Worm (Caenorhabditis elegans) whole organism, young adult: ENCODE measurements around the gene ZK697.14.

ENCODE experiments used
- B0019.2 ChIP-seq: fragments of 200-800 bp; sonication (Bioruptor generic); conservative IDR thresholded peaks from 2 replicates; pipeline ENCODE4 v1.3.6; 2022; ENCODE audit warnings: missing genetic modification reagents, missing genetic modification characterization, missing compliant biosample characterization
- F37B4.10 ChIP-seq: fragments of 200-800 bp; sonication (Bioruptor generic); IDR thresholded peaks from 2 replicates; pipeline ENCODE4 v1.3.6; 2022; ENCODE audit warnings: missing genetic modification characterization, missing compliant biosample characterization
- F52B5.7 ChIP-seq: sonication (generic microtip); optimal IDR thresholded peaks from 2 replicates; lab custom pipeline; 2016; ENCODE audit warnings: mild to moderate bottlenecking, missing genetic modification characterization, missing compliant biosample characterization
- F57A8.1 ChIP-seq: fragments of 200-800 bp; sonication (Bioruptor generic); optimal IDR thresholded peaks from 2 replicates; lab custom pipeline; 2018; ENCODE audit warnings: mild to moderate bottlenecking, missing genetic modification characterization, moderate library complexity, missing compliant biosample characterization
- K12H6.12 ChIP-seq: fragments of 200-800 bp; sonication (Bioruptor generic); optimal IDR thresholded peaks from 2 replicates; lab custom pipeline; 2018; ENCODE audit warnings: mild to moderate bottlenecking, missing genetic modification characterization, missing compliant biosample characterization
- Y53G8AR.9 ChIP-seq: fragments of 200-800 bp; sonication (Bioruptor generic); conservative IDR thresholded peaks from 2 replicates; pipeline ENCODE4 v1.3.6; 2022; ENCODE audit warnings: missing genetic modification reagents, missing genetic modification characterization, missing compliant biosample characterization
- Y79H2A.3 ChIP-seq: fragments of 200-800 bp; sonication (Bioruptor generic); conservative IDR thresholded peaks from 2 replicates; pipeline ENCODE4 v1.3.6; 2022; ENCODE audit warnings: missing genetic modification reagents, missing genetic modification characterization, missing compliant biosample characterization
- Y95B8A.8 ChIP-seq: fragments of 200-800 bp; sonication (Bioruptor generic); IDR thresholded peaks from 2 replicates; pipeline ENCODE4 v1.3.6; 2022; ENCODE audit warnings: missing genetic modification reagents, missing genetic modification characterization, missing compliant biosample characterization
- ama-1 ChIP-seq, 3 experiments: fragments of 150-350 bp in 1 of 3; sonication (generic microtip) in 2 of 3; optimal IDR thresholded peaks; 2 replicates each; lab custom pipeline; 2014 to 2018; ENCODE audit warnings: missing biosample characterization in 2 of 3, missing genetic modification characterization in 2 of 3, missing genetic modification reagents in 2 of 3
- aptf-3 ChIP-seq: fragments of 200-800 bp; sonication (Bioruptor generic); IDR thresholded peaks from 2 replicates; pipeline ENCODE4 v1.3.6; 2022; ENCODE audit warnings: missing genetic modification characterization, missing compliant biosample characterization
- attf-3 ChIP-seq: fragments of 200-800 bp; sonication (Bioruptor generic); conservative IDR thresholded peaks from 2 replicates; pipeline ENCODE4 v1.3.6; 2022; ENCODE audit warnings: missing genetic modification reagents, missing genetic modification characterization, missing compliant biosample characterization
- attf-6 ChIP-seq: fragments of 200-800 bp; sonication (Bioruptor generic); IDR thresholded peaks from 2 replicates; pipeline ENCODE4 v1.3.6; 2022; ENCODE audit warnings: missing genetic modification reagents, missing genetic modification characterization, missing compliant biosample characterization
- cebp-2 ChIP-seq: fragments of 200-800 bp; sonication (Bioruptor generic); IDR thresholded peaks from 2 replicates; pipeline ENCODE4 v1.3.6; 2022; ENCODE audit warnings: missing genetic modification characterization, missing compliant biosample characterization
- ceh-40 ChIP-seq: fragments of 200-800 bp; sonication (Bioruptor generic); IDR thresholded peaks from 2 replicates; pipeline ENCODE4 v1.3.6; 2022; ENCODE audit warnings: missing genetic modification characterization, missing compliant biosample characterization
- ceh-79 ChIP-seq: sonication (generic microtip); optimal IDR thresholded peaks from 2 replicates; lab custom pipeline; 2017; ENCODE audit warnings: mild to moderate bottlenecking, missing genetic modification characterization, missing compliant biosample characterization
- dpff-1 ChIP-seq: sonication (generic microtip); optimal IDR thresholded peaks from 2 replicates; lab custom pipeline; 2017; ENCODE audit warnings: mild to moderate bottlenecking, missing genetic modification characterization, missing compliant biosample characterization
- efl-1 ChIP-seq: fragments of 150-350 bp; optimal IDR thresholded peaks from 2 replicates; lab custom pipeline; 2014; ENCODE audit warnings: missing biosample characterization, missing genetic modification reagents, missing genetic modification characterization
- hmg-1.2 ChIP-seq: fragments of 200-800 bp; sonication (Bioruptor generic); IDR thresholded peaks from 2 replicates; pipeline ENCODE4 v1.3.6; 2022; ENCODE audit warnings: missing genetic modification reagents, missing genetic modification characterization, missing compliant biosample characterization
- lin-40 ChIP-seq: sonication (generic microtip); optimal IDR thresholded peaks from 2 replicates; lab custom pipeline; 2016; ENCODE audit warnings: missing genetic modification characterization, mild to moderate bottlenecking, missing compliant biosample characterization, missing genotype, missing genetic modification reagents
- lin-54 ChIP-seq: fragments of 200-800 bp; sonication (Bioruptor generic); optimal IDR thresholded peaks from 2 replicates; lab custom pipeline; 2018; ENCODE audit warnings: mild to moderate bottlenecking, missing genetic modification characterization, missing compliant biosample characterization
- lir-1 ChIP-seq: fragments of 200-800 bp; sonication (Bioruptor generic); conservative IDR thresholded peaks from 2 replicates; pipeline ENCODE4 v1.3.6; 2022; ENCODE audit warnings: missing genetic modification reagents, missing genetic modification characterization, missing compliant biosample characterization
- madf-6 ChIP-seq: fragments of 200-800 bp; sonication (Bioruptor generic); IDR thresholded peaks from 2 replicates; pipeline ENCODE4 v1.3.6; 2022; ENCODE audit warnings: missing genetic modification reagents, missing genetic modification characterization, missing compliant biosample characterization
- madf-8 ChIP-seq: fragments of 200-800 bp; sonication (Bioruptor generic); conservative IDR thresholded peaks from 2 replicates; pipeline ENCODE4 v1.3.6; 2022; ENCODE audit warnings: missing genetic modification reagents, missing genetic modification characterization, missing compliant biosample characterization
- nhr-179 ChIP-seq: sonication (generic microtip); optimal IDR thresholded peaks from 2 replicates; lab custom pipeline; 2016; ENCODE audit warnings: mild to moderate bottlenecking, missing genetic modification characterization, missing compliant biosample characterization
- nhr-27 ChIP-seq: fragments of 200-800 bp; sonication (Bioruptor generic); optimal IDR thresholded peaks from 2 replicates; lab custom pipeline; 2018; ENCODE audit warnings: mild to moderate bottlenecking, missing genetic modification characterization, moderate library complexity, missing compliant biosample characterization
- nhr-80 ChIP-seq: sonication (generic microtip); optimal IDR thresholded peaks from 2 replicates; lab custom pipeline; 2016; ENCODE audit warnings: missing genetic modification characterization, missing compliant biosample characterization
- rec-8 ChIP-seq, 2 experiments: sonication (generic microtip); optimal IDR thresholded peaks; 2 replicates each; lab custom pipeline; 2016; ENCODE audit warnings: mild to moderate bottlenecking in 2 of 2, missing genetic modification characterization in 2 of 2, missing genetic modification reagents in 2 of 2, missing genotype in 2 of 2, missing biosample characterization in 1 of 2, missing compliant biosample characterization in 1 of 2, moderate library complexity in 1 of 2
- repo-1 ChIP-seq: sonication (generic microtip); optimal IDR thresholded peaks from 2 replicates; lab custom pipeline; 2017; ENCODE audit warnings: mild to moderate bottlenecking, missing genetic modification characterization, missing compliant biosample characterization
- snpc-4 ChIP-seq, 5 experiments: fragments of 150-350 bp in 1 of 5; sonication (generic microtip) in 4 of 5; optimal IDR thresholded peaks; 2 replicates each; lab custom pipeline; 2014 to 2018; ENCODE audit warnings: missing genetic modification characterization in 5 of 5, missing biosample characterization in 3 of 5, antibody characterized with exemption in 2 of 5, mild to moderate bottlenecking in 2 of 5, missing compliant biosample characterization in 2 of 5, missing genotype in 2 of 5, moderate library complexity in 2 of 5, missing genetic modification reagents in 1 of 5
- somi-1 ChIP-seq: fragments of 200-800 bp; sonication (Bioruptor generic); optimal IDR thresholded peaks from 2 replicates; lab custom pipeline; 2018; ENCODE audit warnings: mild to moderate bottlenecking, missing genetic modification characterization, missing compliant biosample characterization
- sptf-2 ChIP-seq: fragments of 200-800 bp; sonication (Bioruptor generic); optimal IDR thresholded peaks from 2 replicates; lab custom pipeline; 2018; ENCODE audit warnings: mild to moderate bottlenecking, missing genetic modification characterization, missing compliant biosample characterization
- tbx-9 ChIP-seq: sonication (generic microtip); optimal IDR thresholded peaks from 2 replicates; lab custom pipeline; 2016; ENCODE audit warnings: borderline replicate concordance, missing genetic modification characterization, inconsistent platforms, missing compliant biosample characterization
- unc-62 ChIP-seq: fragments of 150-350 bp; optimal IDR thresholded peaks from 2 replicates; lab custom pipeline; 2014; ENCODE audit warnings: missing biosample characterization, missing genetic modification reagents, missing genetic modification characterization
- zim-3 ChIP-seq: sonication (generic microtip); optimal IDR thresholded peaks from 2 replicates; lab custom pipeline; 2017; ENCODE audit warnings: mild to moderate bottlenecking, missing genetic modification characterization, moderate library complexity, missing compliant biosample characterization
- ztf-18 ChIP-seq: sonication (generic microtip); optimal IDR thresholded peaks from 2 replicates; lab custom pipeline; 2016; ENCODE audit warnings: missing genotype, mild to moderate bottlenecking, missing genetic modification characterization, missing compliant biosample characterization
- ztf-22 ChIP-seq: fragments of 200-800 bp; sonication (Bioruptor generic); optimal IDR thresholded peaks from 2 replicates; lab custom pipeline; 2018; ENCODE audit warnings: mild to moderate bottlenecking, missing genetic modification characterization, moderate library complexity, missing compliant biosample characterization
- ztf-28 ChIP-seq: fragments of 200-800 bp; sonication (Bioruptor generic); IDR thresholded peaks from 2 replicates; pipeline ENCODE4 v1.3.6; 2022; ENCODE audit warnings: missing genetic modification reagents, missing genetic modification characterization, missing compliant biosample characterization
- ztf-3 ChIP-seq: fragments of 200-800 bp; sonication (Bioruptor generic); optimal IDR thresholded peaks from 2 replicates; lab custom pipeline; 2018; ENCODE audit warnings: mild to moderate bottlenecking, missing genetic modification characterization, missing compliant biosample characterization

Gene ZK697.14

DNA sequence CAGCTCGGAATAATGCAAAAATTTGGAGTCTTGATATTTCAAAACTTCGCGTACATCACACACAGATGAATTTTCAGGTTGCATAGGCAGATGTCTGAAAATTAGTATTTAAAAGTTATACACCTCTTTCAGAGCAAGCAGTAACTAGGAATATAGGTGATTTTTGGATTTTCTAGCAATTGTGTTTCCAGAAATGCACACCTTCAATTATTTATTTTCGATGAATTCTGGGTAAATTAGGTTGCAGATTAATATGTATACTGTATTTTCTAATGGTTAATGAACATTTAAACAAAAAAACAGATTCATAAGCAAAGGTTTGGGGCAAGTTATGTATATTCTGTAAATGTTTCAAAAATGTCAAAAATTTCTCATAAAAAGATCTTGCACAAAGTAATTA lies 14.4 kb downstream of the ZK697.14 start, which contains the start of gene srab-25:
TSS of gene srab-25 (minus strand) at position 101 of the 400 bp plus-strand sequence.
- TF ChIP-seq nhr-80 (tag; lab: Kevin White, UChicago): no peak
- TF ChIP-seq sptf-2: no peak
- no peak for TF ChIP-seq ceh-40 (GFP tag; lab: Robert Waterston, UW)
- TF ChIP-seq lir-1 (GFP tag; lab: Robert Waterston, UW): no peak
- no peak for TF ChIP-seq somi-1 (GFP tag; lab: Kevin White, UChicago)
- TF ChIP-seq ceh-79: no peak
- no peak for TF ChIP-seq lin-40 (tag; lab: Kevin White, UChicago)
- TF ChIP-seq attf-6 (GFP tag; lab: Robert Waterston, UW): no peak
- no peak for TF ChIP-seq ztf-3 (GFP tag; lab: Kevin White, UChicago)
- no peak for TF ChIP-seq efl-1 (GFP tag; lab: Kevin White, UChicago)
- no peak for TF ChIP-seq ama-1 (optimal IDR thresholded peaks at IDR 0.05; lab: Kevin White, UChicago)
- TF ChIP-seq ama-1 (GFP tag; optimal IDR thresholded peaks at IDR 0.05; lab: Kevin White, UChicago): no peak
- no peak for TF ChIP-seq ztf-28 (GFP tag; lab: Robert Waterston, UW)
- TF ChIP-seq repo-1: no peak
- TF ChIP-seq B0019.2 (GFP tag; lab: Robert Waterston, UW): no peak
- no peak for TF ChIP-seq Y53G8AR.9
- no peak for TF ChIP-seq F52B5.7 (tag; lab: Kevin White, UChicago)

DNA sequence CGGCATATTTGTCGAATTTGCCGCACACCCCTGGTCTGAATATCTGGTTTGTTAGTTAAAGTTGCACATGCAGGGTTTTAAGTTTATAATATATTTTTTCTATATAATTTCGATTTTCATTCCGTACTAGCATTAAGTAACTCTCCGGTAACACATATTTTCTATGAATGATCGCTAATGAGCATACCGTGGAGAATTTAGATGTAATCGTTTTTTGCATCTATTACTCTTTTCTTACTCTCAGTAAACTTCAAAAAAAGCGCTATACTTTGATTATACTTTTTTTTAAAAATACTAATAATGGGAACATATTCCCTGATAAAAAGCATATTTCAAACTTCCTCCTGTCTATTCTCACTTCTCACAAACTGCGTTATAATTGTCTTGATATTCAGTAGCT lies 20.9 kb downstream of the ZK697.14 start, which contains the start of gene str-160:
TSS of gene str-160 (plus strand) at position 301 of the 400 bp plus-strand sequence.
- TF ChIP-seq ztf-18 (no peak), F37B4.10 (no peak)
- TF ChIP-seq, all 124 proteins: peak for 0

DNA sequence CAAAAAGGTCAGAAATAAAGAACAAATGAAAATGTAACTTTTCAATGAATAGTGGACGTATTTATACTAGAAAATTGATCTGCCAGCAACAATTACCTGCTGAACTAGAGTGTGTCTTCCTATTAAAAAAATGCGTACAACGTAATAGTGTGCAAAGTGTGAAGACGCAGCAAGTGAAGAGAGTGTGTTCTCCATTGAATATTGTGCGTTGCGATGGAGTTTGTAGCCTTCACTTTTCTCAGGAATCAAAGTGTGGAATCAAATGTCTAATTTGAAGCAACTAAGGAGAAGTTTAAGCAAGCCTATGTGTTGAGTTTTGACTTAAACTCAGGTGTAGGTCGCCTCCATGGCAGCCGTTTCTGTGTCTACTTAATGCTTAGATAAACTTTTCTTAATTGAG lies 23.6 kb downstream of the ZK697.14 start, which contains the start of gene gst-21:
TSS of gene gst-21 (minus strand) at position 101 of the 400 bp plus-strand sequence.
- TF ChIP-seq zim-3 (tag; lab: Kevin White, UChicago) (no peak), snpc-4 (GFP tag; optimal IDR thresholded peaks at IDR 0.05; lab: Kevin White, UChicago) (no peak), snpc-4 (tag; optimal IDR thresholded peaks at IDR 0.05; lab: Kevin White, UChicago) (no peak), madf-8 (GFP tag; lab: Robert Waterston, UW) (no peak), attf-3 (GFP tag; lab: Robert Waterston, UW) (no peak), nhr-27 (tag; lab: Kevin White, UChicago) (no peak), F37B4.10 (no peak), unc-62 (GFP tag; lab: Kevin White, UChicago) (no peak), Y79H2A.3 (no peak), hmg-1.2 (no peak), repo-1 (no peak), ama-1 (optimal IDR thresholded peaks at IDR 0.05; lab: Kevin White, UChicago) (no peak), ama-1 (GFP tag; optimal IDR thresholded peaks at IDR 0.05; lab: Kevin White, UChicago) (no peak), tbx-9 (no peak), F57A8.1 (GFP tag; lab: Kevin White, UChicago) (no peak), ztf-22 (GFP tag; lab: Kevin White, UChicago) (no peak)

DNA sequence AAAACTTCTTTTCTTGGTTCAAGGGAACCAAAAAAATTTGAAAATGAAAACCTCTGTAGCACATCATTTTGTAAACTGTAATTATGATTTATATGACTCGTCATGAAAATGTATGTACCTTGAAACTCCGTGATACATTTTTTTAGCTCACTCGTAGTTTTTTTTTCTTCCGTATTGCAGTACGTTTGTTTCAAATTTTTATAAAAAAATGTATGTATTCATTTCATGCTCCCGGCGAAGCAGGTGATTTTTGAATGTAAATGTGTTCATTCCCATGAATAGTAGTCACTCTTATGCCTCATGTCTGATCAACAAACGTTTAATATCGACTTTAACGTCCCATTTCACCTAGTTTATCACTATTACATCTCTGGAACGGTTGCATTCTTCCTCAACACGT lies 30.1 kb downstream of the ZK697.14 start, which contains the start of gene sri-27:
TSS of gene sri-27 (plus strand) at position 301 of the 400 bp plus-strand sequence.
- TF ChIP-seq nhr-179 (tag; lab: Kevin White, UChicago): no peak
- TF ChIP-seq attf-6 (GFP tag; lab: Robert Waterston, UW): no peak
- no peak for TF ChIP-seq efl-1 (GFP tag; lab: Kevin White, UChicago)
- TF ChIP-seq Y95B8A.8: no peak
- no peak for TF ChIP-seq dpff-1
- no peak for TF ChIP-seq repo-1
- TF ChIP-seq K12H6.12 (tag; lab: Kevin White, UChicago): no peak
- no peak for TF ChIP-seq rec-8 (tag; optimal IDR thresholded peaks at IDR 0.05; lab: Kevin White, UChicago)
- TF ChIP-seq cebp-2: no peak
- TF ChIP-seq aptf-3: no peak
- no peak for TF ChIP-seq lin-54 (GFP tag; lab: Kevin White, UChicago)
- TF ChIP-seq madf-6 (GFP tag; lab: Robert Waterston, UW): no peak
